Worm (Caenorhabditis elegans) whole organism, L2 larva: ENCODE results near the gene cog-1.

Source experiments
- ceh-82 ChIP-seq: fragments of 150-350 bp; optimal IDR thresholded peaks from 2 replicates; lab custom pipeline; 2014; ENCODE audit warnings: missing biosample characterization, missing genetic modification characterization
- elt-1 ChIP-seq: fragments of 150-350 bp; optimal IDR thresholded peaks from 2 replicates; lab custom pipeline; 2014; ENCODE audit warnings: missing biosample characterization, missing genetic modification characterization
- mdl-1 ChIP-seq, 2 experiments: fragments of 150-350 bp in 1 of 2; sonication (generic microtip) in 1 of 2; optimal IDR thresholded peaks; 2 replicates each; lab custom pipeline; 2017; ENCODE audit warnings: missing biosample characterization in 2 of 2, missing genetic modification characterization in 2 of 2
- nhr-12 ChIP-seq: fragments of 150-350 bp; optimal IDR thresholded peaks from 2 replicates; lab custom pipeline; 2014; ENCODE audit warnings: missing biosample characterization, missing genetic modification characterization
- sma-9 ChIP-seq, 2 experiments: fragments of 150-350 bp in 1 of 2; sonication (generic microtip) in 1 of 2; optimal IDR thresholded peaks; 2 replicates each; lab custom pipeline; 2014 to 2016; ENCODE audit warnings: missing genetic modification characterization in 2 of 2, mild to moderate bottlenecking in 1 of 2, missing biosample characterization in 1 of 2, missing compliant biosample characterization in 1 of 2, missing genetic modification reagents in 1 of 2, moderate library complexity in 1 of 2
- unc-55 ChIP-seq: fragments of 150-350 bp; sonication (generic microtip); optimal IDR thresholded peaks from 3 replicates; lab custom pipeline; 2014; ENCODE audit warnings: missing biosample characterization, missing genetic modification reagents, missing genetic modification characterization

ce11 chrII:14902193-14902592 lies at the start of gene cog-1:
- TF ChIP-seq elt-1: no peak
- no peak for TF ChIP-seq unc-55 (GFP tag; lab: Kevin White, UChicago)
- TF ChIP-seq nhr-12: no peak
- TF ChIP-seq ceh-82 (tag; lab: Kevin White, UChicago): no peak
- TF ChIP-seq sma-9 (GFP tag; optimal IDR thresholded peaks at IDR 0.05; lab: Kevin White, UChicago): no peak
- no peak for TF ChIP-seq sma-9 (tag; optimal IDR thresholded peaks at IDR 0.05; lab: Kevin White, UChicago)
- TF ChIP-seq mdl-1 (tag; optimal IDR thresholded peaks at IDR 0.05; lab: Kevin White, UChicago): no peak
